Fruit fly (Drosophila melanogaster) whole organism, prepupa: ENCODE measurements around the gene HDAC6.
A peak's percentile ranks its signal among the peaks of the same experiment; 100 is the strongest.

ENCODE experiments used
- CG3032 ChIP-seq: fragments of 200-800 bp; optimal IDR thresholded peaks from 2 replicates; lab custom pipeline; 2019; ENCODE audit warnings: missing biosample characterization, mild to moderate bottlenecking, missing genetic modification characterization, moderate library complexity
- CG3919 ChIP-seq: fragments of 200-800 bp; sonication (Bioruptor generic); optimal IDR thresholded peaks from 3 replicates; lab custom pipeline; 2016; ENCODE audit warnings: missing biosample characterization, missing genetic modification characterization
- CG8119 ChIP-seq: fragments of 200-800 bp; sonication (Bioruptor generic); IDR thresholded peaks from 3 replicates; pipeline ENCODE4 v1.3.6; 2022; ENCODE audit warnings: missing biosample characterization, missing genetic modification characterization
- OdsH ChIP-seq: fragments of 200-800 bp; sonication (Bioruptor generic); optimal IDR thresholded peaks from 3 replicates; lab custom pipeline; 2016; ENCODE audit warnings: missing biosample characterization, missing genetic modification characterization
- Sox102F ChIP-seq: fragments of 200-800 bp; sonication (Bioruptor generic); optimal IDR thresholded peaks from 2 replicates; lab custom pipeline; 2016; ENCODE audit warnings: missing biosample characterization, mild to moderate bottlenecking, missing genetic modification characterization
- dac ChIP-seq: fragments of 200-800 bp; sonication (Bioruptor generic); optimal IDR thresholded peaks from 2 replicates; lab custom pipeline; 2017; ENCODE audit warnings: missing biosample characterization, mild to moderate bottlenecking, missing genetic modification characterization
- esn ChIP-seq: fragments of 200-800 bp; sonication (Bioruptor generic); optimal IDR thresholded peaks from 2 replicates; lab custom pipeline; 2016; ENCODE audit warnings: missing biosample characterization, mild to moderate bottlenecking, missing genetic modification characterization, moderate library complexity
- fkh ChIP-seq: fragments of 200-800 bp; sonication (Bioruptor generic); optimal IDR thresholded peaks from 3 replicates; lab custom pipeline; 2017; ENCODE audit warnings: missing biosample characterization, mild to moderate bottlenecking, missing genetic modification characterization, moderate library complexity

DNA sequence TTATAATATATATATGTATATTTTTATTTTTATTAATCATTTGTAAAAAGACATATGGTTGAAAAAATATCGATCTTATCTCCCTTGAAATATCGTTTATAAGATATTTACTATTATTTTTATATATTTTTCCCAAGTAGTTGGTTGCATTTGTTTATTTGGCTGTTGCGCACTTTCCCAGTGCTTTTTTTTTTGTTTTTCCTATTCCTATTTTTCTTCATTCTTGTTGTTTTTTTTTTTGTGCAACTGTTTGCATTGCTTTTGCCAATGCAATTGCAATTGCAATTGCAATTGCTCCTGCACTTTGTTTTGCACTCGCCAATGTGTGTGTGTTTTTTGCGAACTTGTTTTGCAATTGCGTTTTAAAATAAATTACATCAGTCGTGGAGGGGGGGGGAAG is 19.7 kb upstream of the HDAC6 start:
- TF ChIP-seq dac (GFP tag; lab: Kevin White, UChicago) (no peak), esn (GFP tag; lab: Kevin White, UChicago) (no peak), fkh (GFP tag; lab: Kevin White, UChicago) (no peak), Sox102F (no peak), CG3919 (GFP tag; lab: Kevin White, UChicago) (no peak), OdsH (no peak), CG8119 (GFP tag; lab: Robert Waterston, UW) (peak; percentile 73), CG3032 (tag; lab: Kevin White, UChicago) (no peak)
